Worm (Caenorhabditis elegans) whole organism, midembryonic: Measurements from ENCODE around the gene ctl-1.
"Not testable (repeated sequence)": the region's sequence is repeated elsewhere in the genome, so short reads cannot be mapped to it uniquely, and the experiment has no call there.

Experiments
- T22C8.4 ChIP-seq: fragments of 200-800 bp; sonication (Bioruptor generic); IDR thresholded peaks from 2 replicates; pipeline ENCODE4 v1.3.6; 2022; ENCODE audit warnings: missing genetic modification characterization, missing compliant biosample characterization
- cog-1 ChIP-seq: sonication (generic microtip); optimal IDR thresholded peaks from 2 replicates; lab custom pipeline; 2016; ENCODE audit warnings: missing genetic modification characterization, missing compliant biosample characterization
- flt-1 ChIP-seq: fragments of 200-800 bp; sonication (Bioruptor generic); IDR thresholded peaks from 2 replicates; pipeline ENCODE4 v1.3.6; 2022; ENCODE audit warnings: missing genetic modification characterization, missing compliant biosample characterization
- klf-2 ChIP-seq: fragments of 200-800 bp; sonication (Bioruptor generic); conservative IDR thresholded peaks from 2 replicates; pipeline ENCODE4 v1.3.6; 2022; ENCODE audit warnings: missing genetic modification reagents, missing genetic modification characterization, missing compliant biosample characterization
- ref-1 ChIP-seq: fragments of 200-800 bp; sonication (Bioruptor generic); conservative IDR thresholded peaks from 2 replicates; pipeline ENCODE4 v1.3.6; 2022; ENCODE audit warnings: missing genetic modification reagents, missing genetic modification characterization, missing compliant biosample characterization
- tab-1 ChIP-seq: fragments of 200-800 bp; sonication (Bioruptor generic); IDR thresholded peaks from 2 replicates; pipeline ENCODE4 v1.3.6; 2022; ENCODE audit warnings: missing genetic modification characterization, missing compliant biosample characterization
- ztf-23 ChIP-seq: fragments of 200-800 bp; sonication (Bioruptor generic); IDR thresholded peaks from 2 replicates; pipeline ENCODE4 v1.3.6; 2022; ENCODE audit warnings: missing genetic modification reagents, missing genetic modification characterization, missing compliant biosample characterization

ce11 chrII:14344166-14344565 lies 38.1 kb upstream of the ctl-1 start, which contains the start of gene ddl-3:
- TF ChIP-seq ztf-23 (GFP tag; lab: Robert Waterston, UW); tab-1 (GFP tag; lab: Robert Waterston, UW); cog-1; klf-2 (GFP tag; lab: Robert Waterston, UW); T22C8.4 (GFP tag; lab: Robert Waterston, UW); flt-1 (GFP tag; lab: Robert Waterston, UW); ref-1 (GFP tag; lab: Robert Waterston, UW): not testable (repeated sequence)
